Fruit fly (Drosophila melanogaster): ENCODE data around the gene crq.

dm6 chr2L:480638-481399 lies 28.0 kb upstream of the crq start:
- no peak for TF ChIP-seq CG8478 (optimal IDR thresholded peaks at IDR 0.05)
- peak; percentile 98 for TF ChIP-seq pan (optimal IDR thresholded peaks at IDR 0.05)
